Worm (Caenorhabditis elegans) whole organism, L4 larva: ENCODE data around the gene mup-2.

Source experiments
- F37D6.2 ChIP-seq: sonication (generic microtip); optimal IDR thresholded peaks from 2 replicates; lab custom pipeline; 2016; ENCODE audit warnings: mild to moderate bottlenecking, missing genetic modification characterization, missing compliant biosample characterization
- R02D3.7 ChIP-seq: fragments of 150-350 bp; sonication (generic microtip); optimal IDR thresholded peaks from 3 replicates; lab custom pipeline; 2014; ENCODE audit warnings: missing biosample characterization, missing genetic modification characterization
- T20F7.1 ChIP-seq: fragments of 200-800 bp; sonication (Bioruptor generic); optimal IDR thresholded peaks from 2 replicates; lab custom pipeline; 2018; ENCODE audit warnings: mild to moderate bottlenecking, missing genetic modification characterization, missing compliant biosample characterization
- Y105C5A.15 ChIP-seq: fragments of 200-800 bp; sonication (Bioruptor generic); IDR thresholded peaks from 2 replicates; pipeline ENCODE4 v1.3.6; 2022; ENCODE audit warnings: missing genetic modification characterization, missing compliant biosample characterization
- Y48G9A.11 ChIP-seq: fragments of 200-800 bp; sonication (Bioruptor generic); IDR thresholded peaks from 2 replicates; pipeline ENCODE4 v1.3.6; 2022; ENCODE audit warnings: missing genetic modification reagents, missing genetic modification characterization, missing compliant biosample characterization
- aly-2 ChIP-seq: sonication (generic microtip); optimal IDR thresholded peaks from 2 replicates; lab custom pipeline; 2018; ENCODE audit warnings: missing biosample characterization, missing genetic modification characterization
- ama-1 ChIP-seq: fragments of 150-350 bp; optimal IDR thresholded peaks from 2 replicates; lab custom pipeline; 2014; ENCODE audit warnings: inconsistent platforms, mixed read lengths
- ceh-28 ChIP-seq: fragments of 150-350 bp; optimal IDR thresholded peaks from 2 replicates; lab custom pipeline; 2014; ENCODE audit warnings: missing biosample characterization, missing genetic modification reagents, missing genetic modification characterization
- daf-12 ChIP-seq: fragments of 150-350 bp; optimal IDR thresholded peaks from 2 replicates; lab custom pipeline; 2014; ENCODE audit warnings: missing biosample characterization, missing genetic modification reagents, missing genetic modification characterization
- daf-19 ChIP-seq: fragments of 200-800 bp; sonication (Bioruptor generic); conservative IDR thresholded peaks from 2 replicates; pipeline ENCODE4 v1.3.6; 2022; ENCODE audit warnings: missing genetic modification characterization, missing compliant biosample characterization
- dmd-6 ChIP-seq: fragments of 200-800 bp; sonication (Bioruptor generic); IDR thresholded peaks from 2 replicates; pipeline ENCODE4 v1.3.6; 2022; ENCODE audit warnings: missing genetic modification reagents, missing genetic modification characterization, missing compliant biosample characterization
- dmd-8 ChIP-seq: fragments of 200-800 bp; sonication (Bioruptor generic); IDR thresholded peaks from 2 replicates; pipeline ENCODE4 v1.3.6; 2022; ENCODE audit warnings: missing genetic modification characterization, missing compliant biosample characterization
- dpl-1 ChIP-seq: fragments of 150-350 bp; optimal IDR thresholded peaks from 2 replicates; lab custom pipeline; 2014; ENCODE audit warnings: missing biosample characterization, missing genetic modification reagents, missing genetic modification characterization
- dve-1 ChIP-seq: sonication (generic microtip); optimal IDR thresholded peaks from 2 replicates; lab custom pipeline; 2017; ENCODE audit warnings: antibody characterized with exemption, mild to moderate bottlenecking, missing genetic modification characterization, missing compliant biosample characterization; ENCODE audit not compliant: insufficient read depth
- egl-43 ChIP-seq: fragments of 200-800 bp; sonication (Bioruptor generic); IDR thresholded peaks from 2 replicates; pipeline ENCODE4 v1.3.6; 2022; ENCODE audit warnings: missing genetic modification reagents, missing genetic modification characterization, missing compliant biosample characterization
- gei-8 ChIP-seq: fragments of 200-800 bp; sonication (Bioruptor generic); optimal IDR thresholded peaks from 2 replicates; lab custom pipeline; 2018; ENCODE audit warnings: mild to moderate bottlenecking, missing genetic modification characterization, missing compliant biosample characterization
- hlh-11 ChIP-seq: fragments of 200-800 bp; sonication (Bioruptor generic); optimal IDR thresholded peaks from 2 replicates; lab custom pipeline; 2018; ENCODE audit warnings: mild to moderate bottlenecking, missing genetic modification characterization, missing compliant biosample characterization
- hlh-30 ChIP-seq: sonication (generic microtip); optimal IDR thresholded peaks from 2 replicates; lab custom pipeline; 2017; ENCODE audit warnings: antibody characterized with exemption, mild to moderate bottlenecking, missing genetic modification characterization, missing compliant biosample characterization; ENCODE audit not compliant: insufficient read depth
- hmg-1.1 ChIP-seq: fragments of 200-800 bp; sonication (Bioruptor generic); IDR thresholded peaks from 2 replicates; pipeline ENCODE4 v1.3.6; 2022; ENCODE audit warnings: missing genetic modification reagents, missing genetic modification characterization, missing compliant biosample characterization
- jun-1 ChIP-seq: fragments of 150-350 bp; optimal IDR thresholded peaks from 2 replicates; lab custom pipeline; 2014; ENCODE audit warnings: missing biosample characterization, missing genetic modification reagents, missing genetic modification characterization
- lin-1 ChIP-seq: fragments of 200-800 bp; sonication (Bioruptor generic); IDR thresholded peaks from 2 replicates; pipeline ENCODE4 v1.3.6; 2022; ENCODE audit warnings: missing genetic modification reagents, missing genetic modification characterization, missing compliant biosample characterization
- lin-38 ChIP-seq: fragments of 200-800 bp; sonication (Bioruptor generic); IDR thresholded peaks from 2 replicates; pipeline ENCODE4 v1.3.6; 2022; ENCODE audit warnings: missing genetic modification reagents, missing genetic modification characterization, missing compliant biosample characterization
- lsy-2 ChIP-seq, 2 experiments: fragments of 150-350 bp in 1 of 2; sonication (generic microtip) in 1 of 2; optimal IDR thresholded peaks; 2 replicates each; lab custom pipeline; 2014 to 2017; ENCODE audit warnings: missing biosample characterization in 2 of 2, missing genetic modification characterization in 2 of 2
- mdl-1 ChIP-seq, 2 experiments: fragments of 150-350 bp in 1 of 2; sonication (generic microtip) in 1 of 2; optimal IDR thresholded peaks; 2 replicates each; lab custom pipeline; 2014 to 2017; ENCODE audit warnings: missing biosample characterization in 2 of 2, missing genetic modification characterization in 2 of 2
- mdt-29 ChIP-seq: fragments of 200-800 bp; sonication (Bioruptor generic); IDR thresholded peaks from 2 replicates; pipeline ENCODE4 v1.3.6; 2022; ENCODE audit warnings: missing genetic modification reagents, missing genetic modification characterization, missing compliant biosample characterization
- nhr-28 ChIP-seq: fragments of 150-350 bp; optimal IDR thresholded peaks from 2 replicates; lab custom pipeline; 2014; ENCODE audit warnings: missing biosample characterization, missing genetic modification characterization
- nhr-42 ChIP-seq: fragments of 200-800 bp; sonication (Bioruptor generic); IDR thresholded peaks from 2 replicates; pipeline ENCODE4 v1.3.6; 2022; ENCODE audit warnings: missing genetic modification characterization, missing compliant biosample characterization
- pha-4 ChIP-seq, 2 experiments: fragments of 150-350 bp in 1 of 2; fragments of 200-800 bp in 1 of 2; sonication (Bioruptor generic) in 1 of 2; IDR thresholded peaks in 1 of 2; optimal IDR thresholded peaks in 1 of 2; 2 replicates each; pipeline versions ENCODE4 v1.3.6 to Lab custom; 2014 to 2022; ENCODE audit warnings: missing genetic modification characterization in 2 of 2, missing genetic modification reagents in 2 of 2, missing biosample characterization in 1 of 2, missing compliant biosample characterization in 1 of 2
- rbr-2 ChIP-seq: sonication (generic microtip); optimal IDR thresholded peaks from 2 replicates; lab custom pipeline; 2016; ENCODE audit warnings: missing genotype, missing genetic modification characterization, missing compliant biosample characterization
- sdz-12 ChIP-seq: fragments of 200-800 bp; sonication (Bioruptor generic); optimal IDR thresholded peaks from 2 replicates; lab custom pipeline; 2018; ENCODE audit warnings: mild to moderate bottlenecking, missing genetic modification characterization, missing compliant biosample characterization
- set-16 ChIP-seq: fragments of 200-800 bp; sonication (Bioruptor generic); IDR thresholded peaks from 2 replicates; pipeline ENCODE4 v1.3.6; 2022; ENCODE audit warnings: missing genetic modification reagents, missing genetic modification characterization, missing compliant biosample characterization
- skn-1 ChIP-seq: fragments of 150-350 bp; optimal IDR thresholded peaks from 2 replicates; lab custom pipeline; 2014; ENCODE audit warnings: missing biosample characterization, missing genetic modification characterization
- snpc-1.2 ChIP-seq: fragments of 200-800 bp; sonication (Bioruptor generic); IDR thresholded peaks from 2 replicates; pipeline ENCODE4 v1.3.6; 2022; ENCODE audit warnings: missing genetic modification reagents, missing genetic modification characterization, missing compliant biosample characterization
- snpc-4 ChIP-seq: fragments of 150-350 bp; optimal IDR thresholded peaks from 2 replicates; lab custom pipeline; 2014; ENCODE audit warnings: missing biosample characterization, missing genetic modification characterization
- vab-7 ChIP-seq: fragments of 200-800 bp; sonication (Bioruptor generic); IDR thresholded peaks from 2 replicates; pipeline ENCODE4 v1.3.6; 2022; ENCODE audit warnings: missing genetic modification reagents, missing genetic modification characterization, missing compliant biosample characterization
- zip-11 ChIP-seq: fragments of 200-800 bp; sonication (Bioruptor generic); IDR thresholded peaks from 2 replicates; pipeline ENCODE4 v1.3.6; 2022; ENCODE audit warnings: missing genetic modification characterization, missing compliant biosample characterization
- ztf-11 ChIP-seq: fragments of 150-350 bp; optimal IDR thresholded peaks from 2 replicates; lab custom pipeline; 2014; ENCODE audit warnings: missing biosample characterization, missing genetic modification characterization

mup-2 gene

DNA sequence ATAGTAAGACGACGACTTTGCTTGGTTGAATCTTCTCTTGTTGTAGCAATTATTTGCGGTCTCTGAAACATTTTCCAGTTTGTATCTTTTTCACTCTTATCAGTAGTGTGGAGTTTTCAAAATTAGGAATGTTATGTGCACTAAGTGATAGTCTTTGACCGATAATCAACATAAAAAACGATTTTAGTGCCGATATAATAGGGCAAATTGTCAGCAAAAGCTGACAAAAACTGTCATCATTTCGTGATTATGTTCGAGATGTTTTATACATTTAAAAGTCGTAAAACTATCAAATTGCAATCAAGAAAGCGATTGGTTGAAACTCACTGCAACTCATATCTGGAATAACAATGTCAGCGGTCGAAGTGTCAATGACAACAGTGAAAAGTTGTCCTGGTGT, 35.2 kb upstream of the mup-2 start (continued):
- TF ChIP-seq skn-1 (tag; lab: Kevin White, UChicago) (no peak), daf-12 (no peak), dmd-6 (GFP tag; lab: Robert Waterston, UW) (peak; percentile 51), egl-43 (GFP tag; lab: Robert Waterston, UW) (no peak)

DNA sequence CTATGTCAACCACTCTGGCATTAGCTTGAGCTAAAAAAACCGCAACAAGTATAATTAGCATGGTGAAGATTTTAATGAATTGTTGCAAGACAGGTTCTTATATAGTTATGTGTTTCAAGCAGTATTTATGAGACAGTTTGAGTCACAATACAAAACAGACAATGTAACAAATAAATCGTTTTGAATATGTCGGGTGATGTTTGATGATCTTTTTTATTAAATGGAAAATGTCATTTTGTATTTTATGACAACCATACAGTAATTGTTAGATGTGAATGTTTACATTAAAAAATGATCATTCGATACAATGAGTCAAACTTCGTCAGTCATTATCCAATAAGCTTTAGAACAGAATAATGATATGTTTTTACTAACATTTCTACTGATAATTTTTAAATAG, 33.3 kb upstream of the mup-2 start, which contains the start of gene K10C2.7:
Gene K10C2.7 (minus strand): TSS at position 101 of the 400 bp plus-strand sequence.
- TF ChIP-seq vab-7 (GFP tag; lab: Robert Waterston, UW) = no peak
- peak; percentile 19 for TF ChIP-seq dve-1 (tag; lab: Kevin White, UChicago)
- no peak for TF ChIP-seq snpc-1.2 (GFP tag; lab: Robert Waterston, UW)
- no peak for TF ChIP-seq ztf-11 (tag; lab: Kevin White, UChicago)
- no peak for TF ChIP-seq nhr-42

DNA sequence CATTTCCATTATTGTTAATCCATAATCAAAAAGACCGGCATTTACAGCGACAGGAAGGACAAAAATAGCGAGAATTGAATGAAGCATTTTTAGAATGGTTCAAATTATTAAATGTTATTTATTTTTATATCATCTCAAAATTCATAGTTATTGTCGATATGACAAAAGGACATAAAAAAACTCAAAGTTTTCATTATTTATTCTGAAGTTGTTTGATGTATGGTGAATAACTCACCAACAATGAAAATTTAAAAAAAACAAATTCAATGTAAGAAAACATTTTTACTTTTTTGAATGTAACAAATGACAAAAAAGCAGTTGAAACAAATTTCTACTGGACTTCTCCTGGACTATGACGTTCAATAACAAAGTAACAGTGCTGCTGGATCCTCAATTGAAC, 30.4 kb upstream of the mup-2 start, which contains the start of gene K10C2.14:
Gene K10C2.14 (minus strand): TSS at position 101 of the 400 bp plus-strand sequence.
- TF ChIP-seq ceh-28 (tag; lab: Kevin White, UChicago) (no peak), nhr-28 (no peak), hlh-30 (tag; lab: Kevin White, UChicago) (no peak), mdt-29 (GFP tag; lab: Robert Waterston, UW) (no peak), snpc-4 (tag; lab: Kevin White, UChicago) (no peak), daf-19 (GFP tag; lab: Robert Waterston, UW) (no peak), daf-12 (no peak), hlh-11 (tag; lab: Kevin White, UChicago) (no peak), zip-11 (GFP tag; lab: Robert Waterston, UW) (no peak), T20F7.1 (no peak), rbr-2 (tag; lab: Kevin White, UChicago) (no peak), lin-1 (no peak), dpl-1 (GFP tag; lab: Kevin White, UChicago) (no peak), aly-2 (tag; lab: Kevin White, UChicago) (no peak), hmg-1.1 (GFP tag; lab: Robert Waterston, UW) (no peak)
- TF ChIP-seq, all 104 proteins: peak for 0

DNA sequence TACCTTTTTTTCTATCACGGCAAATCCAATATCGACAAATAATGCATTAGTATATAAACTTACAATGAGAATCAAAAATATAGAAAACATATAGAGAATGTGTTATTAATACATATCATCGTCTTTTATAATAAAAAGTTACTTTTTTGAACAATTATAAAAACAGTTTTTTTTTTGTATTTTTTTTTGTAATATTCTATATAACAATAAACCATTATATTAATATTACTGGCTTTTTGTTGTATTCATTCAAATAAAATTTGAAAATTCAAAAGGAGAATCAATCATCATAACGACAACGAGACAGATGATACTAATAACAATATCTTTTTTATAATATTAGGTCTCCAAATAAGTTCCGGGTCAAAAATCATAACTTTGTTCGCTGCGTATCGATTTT, 27.5 kb upstream of the mup-2 start, which contains the start of gene K10C2.8:
Gene K10C2.8 (minus strand): TSS at position 101 of the 400 bp plus-strand sequence.
- TF ChIP-seq dmd-8 (GFP tag; lab: Robert Waterston, UW) (no peak), aly-2 (tag; lab: Kevin White, UChicago) (no peak), set-16 (GFP tag; lab: Robert Waterston, UW) (no peak), sdz-12 (GFP tag; lab: Kevin White, UChicago) (no peak), T20F7.1 (no peak), Y48G9A.11 (GFP tag; lab: Robert Waterston, UW) (no peak), R02D3.7 (no peak), jun-1 (no peak), gei-8 (GFP tag; lab: Kevin White, UChicago) (no peak), ama-1 (lab: Kevin White, UChicago) (no peak), pha-4 (GFP tag; IDR thresholded peaks at IDR 0.05; lab: Robert Waterston, UW) (no peak), pha-4 (tag; optimal IDR thresholded peaks at IDR 0.05; lab: Kevin White, UChicago) (no peak), mdl-1 (tag; optimal IDR thresholded peaks at IDR 0.05; lab: Kevin White, UChicago) (no peak), Y105C5A.15 (GFP tag; lab: Robert Waterston, UW) (no peak), F37D6.2 (tag; lab: Kevin White, UChicago) (no peak), lsy-2 (tag; optimal IDR thresholded peaks at IDR 0.05; lab: Kevin White, UChicago) (no peak), lin-38 (GFP tag; lab: Robert Waterston, UW) (no peak)
